Fruit fly (Drosophila melanogaster) whole organism, embryonic: ENCODE data around the gene mRpL13.

Experiments
- CG10274 ChIP-seq: fragments of 200-800 bp; sonication (Bioruptor generic); optimal IDR thresholded peaks from 3 replicates; lab custom pipeline; 2017; ENCODE audit warnings: missing biosample characterization, mild to moderate bottlenecking, missing genetic modification characterization
- CG15269 ChIP-seq: fragments of 200-800 bp; sonication (Bioruptor generic); optimal IDR thresholded peaks from 2 replicates; lab custom pipeline; 2018; ENCODE audit warnings: missing biosample characterization, mild to moderate bottlenecking, missing genetic modification characterization, moderate library complexity
- CG1647 ChIP-seq: fragments of 200-800 bp; sonication (Bioruptor generic); optimal IDR thresholded peaks from 3 replicates; lab custom pipeline; 2016; ENCODE audit warnings: missing biosample characterization, missing genetic modification characterization
- CG4404 ChIP-seq: fragments of 200-800 bp; sonication (Bioruptor generic); IDR thresholded peaks from 2 replicates; pipeline ENCODE4 v1.3.6; 2022; ENCODE audit warnings: missing biosample characterization, missing genetic modification characterization
- pum ChIP-seq: fragments of 200-800 bp; sonication (Bioruptor generic); optimal IDR thresholded peaks from 2 replicates; lab custom pipeline; 2016; ENCODE audit warnings: missing biosample characterization, missing genetic modification characterization

dm6 chr2L:18808754-18809329 is 50.2 kb downstream of the mRpL13 start:
- TF ChIP-seq CG1647 (GFP tag; lab: Kevin White, UChicago) (no peak), CG15269 (tag; lab: Kevin White, UChicago) (peak; percentile 19), CG10274 (no peak), CG4404 (GFP tag; lab: Robert Waterston, UW) (no peak), pum (no peak)
